Fruit fly (Drosophila melanogaster): Measurements from ENCODE around the gene Mes2.

Mes2 gene

dm6 chr3L:22945264-22945941, at the start of gene Mes2 (continued):
- TF ChIP-seq CG16813 (GFP tag; IDR thresholded peaks at IDR 0.05; ENCODE audit: partially characterized antibody): 0 out of 3 replicates have a peak, but pooled peaks have one; percentile 36
- TF ChIP-seq Jarid2 (GFP tag; optimal IDR thresholded peaks at IDR 0.05): peak; percentile 67
- no peak for TF ChIP-seq CG16863 (GFP tag; optimal IDR thresholded peaks at IDR 0.05)
- TF ChIP-seq CG34376 (GFP tag; optimal IDR thresholded peaks at IDR 0.05): peak; percentile 37
- no peak for TF ChIP-seq sob (GFP tag; IDR thresholded peaks at IDR 0.05)
- TF ChIP-seq NC2β (GFP tag; optimal IDR thresholded peaks at IDR 0.05): no peak
- TF ChIP-seq CG7271 (tag; optimal IDR thresholded peaks at IDR 0.05): peak; percentile 3
- TF ChIP-seq pros (GFP tag; optimal IDR thresholded peaks at IDR 0.05): peak; percentile 95
- peak; percentile 87 for TF ChIP-seq Ets65A (GFP tag)
- no peak for TF ChIP-seq tap (tag; optimal IDR thresholded peaks at IDR 0.05)
- no peak for TF ChIP-seq scrt (GFP tag; optimal IDR thresholded peaks at IDR 0.05)
- peak; percentile 16 for TF ChIP-seq CG5180 (GFP tag; optimal IDR thresholded peaks at IDR 0.05)
- TF ChIP-seq Lim3 (GFP tag; IDR thresholded peaks at IDR 0.05): no peak
- peak; percentile 73 for TF ChIP-seq yki (optimal IDR thresholded peaks at IDR 0.05)
- TF ChIP-seq tna (GFP tag; IDR thresholded peaks at IDR 0.05; ENCODE audit: partially characterized antibody): 0 out of 2 replicates have a peak, but pooled peaks have one; percentile 46
- TF ChIP-seq CG11723 (GFP tag; optimal IDR thresholded peaks at IDR 0.05): peak; percentile 65
- no peak for TF ChIP-seq prd (optimal IDR thresholded peaks at IDR 0.05)
- 0 out of 3 replicates have a peak, but pooled peaks have one; percentile 24 for TF ChIP-seq prd (GFP tag; IDR thresholded peaks at IDR 0.05)
- 0 out of 3 replicates have a peak, but pooled peaks have one; percentile 21 for TF ChIP-seq CG6791 (GFP tag; IDR thresholded peaks at IDR 0.05; ENCODE audit: partially characterized antibody)
- peak; percentile 24; the same call in 1 of the 2 replicates for TF ChIP-seq vvl (GFP tag; IDR thresholded peaks at IDR 0.05)
- TF ChIP-seq gcm (GFP tag; optimal IDR thresholded peaks at IDR 0.05): peak; percentile 79
- 0 out of 3 replicates have a peak, but pooled peaks have one; percentile 21 for TF ChIP-seq Dbx (GFP tag; IDR thresholded peaks at IDR 0.05)
- TF ChIP-seq odd (GFP tag; optimal IDR thresholded peaks at IDR 0.05): peak; percentile 21
- TF ChIP-seq CoRest (tag; optimal IDR thresholded peaks at IDR 0.05): peak; percentile 22
- peak; percentile 12 for TF ChIP-seq HmgD (GFP tag; optimal IDR thresholded peaks at IDR 0.05)
- TF ChIP-seq CG7928 (GFP tag; optimal IDR thresholded peaks at IDR 0.05): no peak
- TF ChIP-seq CG30020 (tag; optimal IDR thresholded peaks at IDR 0.05): no peak
- TF ChIP-seq rib (GFP tag; IDR thresholded peaks at IDR 0.05): 0 out of 2 replicates have a peak, but pooled peaks have one; percentile 46
- TF ChIP-seq bbx (GFP tag; IDR thresholded peaks at IDR 0.05; ENCODE audit: partially characterized antibody): 0 out of 2 replicates have a peak, but pooled peaks have one; percentile 16
- peak; percentile 49 for TF ChIP-seq ewg (GFP tag; optimal IDR thresholded peaks at IDR 0.05)
- 0 out of 2 replicates have a peak, but pooled peaks have one; percentile 15 for TF ChIP-seq CG11696 (GFP tag; IDR thresholded peaks at IDR 0.05)
- TF ChIP-seq CG18476 (GFP tag; optimal IDR thresholded peaks at IDR 0.05): no peak
- TF ChIP-seq CG4360 (GFP tag; IDR thresholded peaks at IDR 0.05): peak; percentile 50; the same call in 1 of the 2 replicates
- 0 out of 3 replicates have a peak, but pooled peaks have one; percentile 28 for TF ChIP-seq dysf (GFP tag; IDR thresholded peaks at IDR 0.05)

dm6 chr3L:22898444-22898843, 47.0 kb upstream of the Mes2 start, which contains the start of gene CG11131:
CG11131 (plus strand) TSS chr3L:22898744.
- TF ChIP-seq Fer3 (tag; optimal IDR thresholded peaks at IDR 0.05): no peak

dm6 chr3L:22901612-22902011, 43.8 kb upstream of the Mes2 start, which contains the start of gene BoYb:
BoYb (plus strand) TSS chr3L:22901912.
- TF ChIP-seq CG12744 (GFP tag; optimal IDR thresholded peaks at IDR 0.05) (no peak), so (GFP tag; IDR thresholded peaks at IDR 0.05) (no peak), CG12391 (tag; optimal IDR thresholded peaks at IDR 0.05) (no peak), CG14667 (GFP tag; IDR thresholded peaks at IDR 0.05) (no peak), Kr (GFP tag; optimal IDR thresholded peaks at IDR 0.05) (no peak)
